Fruit fly (Drosophila melanogaster) whole organism, embryonic: ENCODE data around the gene Eig71Eg.

Source experiments
- Atf6 ChIP-seq: fragments of 200-800 bp; sonication (Bioruptor generic); IDR thresholded peaks from 2 replicates; pipeline ENCODE4 v1.3.6; 2022; ENCODE audit warnings: missing biosample characterization, missing genetic modification characterization
- Blimp-1 ChIP-seq: fragments of 200-800 bp; sonication (Bioruptor generic); optimal IDR thresholded peaks from 3 replicates; lab custom pipeline; 2018; ENCODE audit warnings: missing biosample characterization, missing genetic modification characterization, mild to moderate bottlenecking, moderate library complexity, missing genetic modification reagents
- CG10543 ChIP-seq: fragments of 200-800 bp; sonication (Bioruptor generic); optimal IDR thresholded peaks from 3 replicates; lab custom pipeline; 2017; ENCODE audit warnings: missing biosample characterization, mild to moderate bottlenecking, missing genetic modification characterization, moderate library complexity
- CG11504 ChIP-seq: fragments of 200-800 bp; sonication (Bioruptor generic); optimal IDR thresholded peaks from 3 replicates; lab custom pipeline; 2019; ENCODE audit warnings: missing biosample characterization, mild to moderate bottlenecking, missing genetic modification characterization, moderate library complexity
- CG12391 ChIP-seq: fragments of 200-800 bp; sonication (Bioruptor generic); optimal IDR thresholded peaks from 3 replicates; lab custom pipeline; 2018; ENCODE audit warnings: missing biosample characterization, mild to moderate bottlenecking, missing genetic modification characterization, moderate library complexity
- CG13296 ChIP-seq: fragments of 200-800 bp; sonication (Bioruptor generic); optimal IDR thresholded peaks from 3 replicates; lab custom pipeline; 2018; ENCODE audit warnings: missing biosample characterization, mild to moderate bottlenecking, missing genetic modification characterization
- CG14667 ChIP-seq: fragments of 200-800 bp; sonication (Bioruptor generic); IDR thresholded peaks from 2 replicates; pipeline ENCODE4 v1.3.6; 2022; ENCODE audit warnings: missing biosample characterization, missing genetic modification characterization
- CG16779 ChIP-seq: fragments of 200-800 bp; sonication (Bioruptor generic); IDR thresholded peaks from 2 replicates; pipeline ENCODE4 v1.3.6; 2022; ENCODE audit warnings: missing biosample characterization, missing genetic modification characterization
- CG17359 ChIP-seq: fragments of 200-800 bp; sonication (Bioruptor generic); optimal IDR thresholded peaks from 3 replicates; lab custom pipeline; 2018; ENCODE audit warnings: missing biosample characterization, mild to moderate bottlenecking, missing genetic modification characterization, moderate library complexity
- CG18619 ChIP-seq: fragments of 200-800 bp; sonication (Bioruptor generic); optimal IDR thresholded peaks from 3 replicates; lab custom pipeline; 2017; ENCODE audit warnings: missing biosample characterization, mild to moderate bottlenecking, missing genetic modification characterization
- CG2120 ChIP-seq: fragments of 200-800 bp; sonication (Bioruptor generic); optimal IDR thresholded peaks from 3 replicates; lab custom pipeline; 2016; ENCODE audit warnings: missing biosample characterization, missing genetic modification characterization
- CG31388 ChIP-seq: fragments of 200-800 bp; sonication (Bioruptor generic); optimal IDR thresholded peaks from 2 replicates; lab custom pipeline; 2016; ENCODE audit warnings: missing biosample characterization, missing genetic modification characterization
- CG3163 ChIP-seq: fragments of 200-800 bp; sonication (Bioruptor generic); optimal IDR thresholded peaks from 3 replicates; lab custom pipeline; 2016; ENCODE audit warnings: missing biosample characterization, missing genetic modification characterization
- CG33213 ChIP-seq: fragments of 200-800 bp; sonication (Bioruptor generic); optimal IDR thresholded peaks from 3 replicates; lab custom pipeline; 2016; ENCODE audit warnings: missing biosample characterization, missing genetic modification characterization
- CG34376 ChIP-seq: fragments of 200-800 bp; sonication (Bioruptor generic); optimal IDR thresholded peaks from 2 replicates; lab custom pipeline; 2018; ENCODE audit warnings: missing biosample characterization, mild to moderate bottlenecking, missing genetic modification characterization
- CG3726 ChIP-seq: fragments of 200-800 bp; sonication (Bioruptor generic); IDR thresholded peaks from 3 replicates; pipeline ENCODE4, ENCODE4 v1.3.6; 2022; ENCODE audit warnings: missing biosample characterization, missing genetic modification characterization
- CG4820 ChIP-seq: fragments of 200-800 bp; sonication (Bioruptor generic); optimal IDR thresholded peaks from 3 replicates; lab custom pipeline; 2016; ENCODE audit warnings: missing biosample characterization, missing genetic modification characterization
- CG5180 ChIP-seq: fragments of 200-800 bp; sonication (Bioruptor generic); optimal IDR thresholded peaks from 3 replicates; lab custom pipeline; 2017; ENCODE audit warnings: missing biosample characterization, missing genetic modification characterization, mild to moderate bottlenecking, moderate library complexity, missing genetic modification reagents
- CG6765 ChIP-seq: fragments of 200-800 bp; sonication (Bioruptor generic); optimal IDR thresholded peaks from 3 replicates; lab custom pipeline; 2017; ENCODE audit warnings: missing biosample characterization, mild to moderate bottlenecking, missing genetic modification characterization
- CG8944 ChIP-seq: fragments of 200-800 bp; sonication (Bioruptor generic); optimal IDR thresholded peaks from 3 replicates; lab custom pipeline; 2016; ENCODE audit warnings: missing biosample characterization, missing genetic modification characterization
- CG9797 ChIP-seq: fragments of 200-800 bp; sonication (Bioruptor generic); optimal IDR thresholded peaks from 3 replicates; lab custom pipeline; 2018; ENCODE audit warnings: missing biosample characterization, mild to moderate bottlenecking, missing genetic modification characterization
- Doc2 ChIP-seq: fragments of 200-800 bp; sonication (Bioruptor generic); IDR thresholded peaks from 2 replicates; pipeline ENCODE4 v1.3.6; 2022; ENCODE audit warnings: missing biosample characterization, missing genetic modification characterization
- Drgx ChIP-seq: fragments of 200-800 bp; sonication (Bioruptor generic); IDR thresholded peaks from 2 replicates; pipeline ENCODE4 v1.3.6; 2022; ENCODE audit warnings: missing biosample characterization, missing genetic modification characterization
- Elba2 ChIP-seq: fragments of 200-800 bp; sonication (Bioruptor generic); optimal IDR thresholded peaks from 3 replicates; lab custom pipeline; 2016; ENCODE audit warnings: missing biosample characterization, missing genetic modification characterization
- Mad ChIP-seq: fragments of 200-800 bp; sonication (Bioruptor generic); optimal IDR thresholded peaks from 2 replicates; lab custom pipeline; 2016; ENCODE audit warnings: missing biosample characterization, missing genetic modification characterization
- Mes4 ChIP-seq: fragments of 200-800 bp; sonication (Bioruptor generic); optimal IDR thresholded peaks from 2 replicates; lab custom pipeline; 2016; ENCODE audit warnings: missing biosample characterization, missing genetic modification characterization
- Ravus ChIP-seq: fragments of 200-800 bp; sonication (Bioruptor generic); IDR thresholded peaks from 2 replicates; pipeline ENCODE4 v1.3.6; 2022; ENCODE audit warnings: missing biosample characterization, missing genetic modification characterization
- Rfx ChIP-seq: fragments of 200-800 bp; sonication (Bioruptor generic); IDR thresholded peaks from 2 replicates; pipeline ENCODE4 v1.3.6; 2022; ENCODE audit warnings: missing biosample characterization, missing genetic modification characterization
- Stat92E ChIP-seq, 3 experiments: fragments of >200 bp in 2 of 3; fragments of 200-800 bp in 1 of 3; sonication (Bioruptor generic) in 1 of 3; optimal IDR thresholded peaks; 2 replicates each; lab custom pipeline; 2017 to 2019; ENCODE audit warnings: missing biosample characterization in 3 of 3, missing genetic modification characterization in 3 of 3, mild to moderate bottlenecking in 1 of 3, moderate library complexity in 1 of 3
- ab ChIP-seq: fragments of 200-800 bp; sonication (Bioruptor generic); optimal IDR thresholded peaks from 2 replicates; lab custom pipeline; 2016; ENCODE audit warnings: missing biosample characterization, missing genetic modification characterization
- ac ChIP-seq: fragments of 200-800 bp; sonication (Bioruptor generic); optimal IDR thresholded peaks from 3 replicates; lab custom pipeline; 2017; ENCODE audit warnings: missing biosample characterization, mild to moderate bottlenecking, missing genetic modification characterization
- aop ChIP-seq: fragments of 200-800 bp; sonication (Bioruptor generic); IDR thresholded peaks from 2 replicates; pipeline ENCODE4 v1.3.6; 2022; ENCODE audit warnings: missing biosample characterization, missing genetic modification characterization
- ato ChIP-seq: fragments of 200-800 bp; sonication (Bioruptor generic); IDR thresholded peaks from 2 replicates; pipeline ENCODE4 v1.3.6; 2022; ENCODE audit warnings: missing biosample characterization, missing genetic modification characterization; ENCODE audit not compliant: partially characterized antibody
- az2 ChIP-seq: fragments of 200-800 bp; sonication (Bioruptor generic); optimal IDR thresholded peaks from 3 replicates; lab custom pipeline; 2016; ENCODE audit warnings: missing biosample characterization, missing genetic modification characterization
- bbx ChIP-seq: fragments of 200-800 bp; sonication (Bioruptor generic); IDR thresholded peaks from 2 replicates; pipeline ENCODE4 v1.3.6; 2022; ENCODE audit warnings: missing biosample characterization, missing genetic modification characterization; ENCODE audit not compliant: partially characterized antibody
- dimm ChIP-seq: fragments of 200-800 bp; sonication (Bioruptor generic); IDR thresholded peaks from 2 replicates; pipeline ENCODE4 v1.3.6; 2022; ENCODE audit warnings: missing biosample characterization, missing genetic modification characterization
- dpn ChIP-seq, 2 experiments: fragments of 200-800 bp; sonication (Bioruptor generic); optimal IDR thresholded peaks; 3 replicates each; lab custom pipeline; 2016; ENCODE audit warnings: missing biosample characterization in 2 of 2, missing genetic modification characterization in 2 of 2
- ewg ChIP-seq: fragments of 200-800 bp; sonication (Bioruptor generic); optimal IDR thresholded peaks from 3 replicates; lab custom pipeline; 2017; ENCODE audit warnings: mild to moderate bottlenecking, missing biosample characterization, missing genetic modification reagents, missing genetic modification characterization
- fd102C ChIP-seq: fragments of 200-800 bp; sonication (Bioruptor generic); optimal IDR thresholded peaks from 2 replicates; lab custom pipeline; 2018; ENCODE audit warnings: missing biosample characterization, mild to moderate bottlenecking, missing genetic modification characterization, moderate library complexity
- jumu ChIP-seq: fragments of 200-800 bp; sonication (Bioruptor generic); optimal IDR thresholded peaks from 3 replicates; lab custom pipeline; 2016; ENCODE audit warnings: missing biosample characterization, missing genetic modification characterization
- kah ChIP-seq: fragments of 200-800 bp; sonication (Bioruptor generic); optimal IDR thresholded peaks from 2 replicates; lab custom pipeline; 2018; ENCODE audit warnings: missing biosample characterization, mild to moderate bottlenecking, missing genetic modification characterization
- nom ChIP-seq: fragments of 200-800 bp; sonication (Bioruptor generic); optimal IDR thresholded peaks from 2 replicates; lab custom pipeline; 2017; ENCODE audit warnings: missing biosample characterization, missing genetic modification characterization, mild to moderate bottlenecking, moderate library complexity, missing genetic modification reagents
- oc ChIP-seq: fragments of 200-800 bp; sonication (Bioruptor generic); optimal IDR thresholded peaks from 2 replicates; lab custom pipeline; 2018; ENCODE audit warnings: missing biosample characterization, mild to moderate bottlenecking, missing genetic modification characterization, moderate library complexity
- odd ChIP-seq: fragments of 200-800 bp; sonication (Bioruptor generic); optimal IDR thresholded peaks from 2 replicates; lab custom pipeline; 2017; ENCODE audit warnings: missing biosample characterization, mild to moderate bottlenecking, missing genetic modification characterization
- slp2 ChIP-seq: fragments of 200-800 bp; sonication (Bioruptor generic); optimal IDR thresholded peaks from 2 replicates; lab custom pipeline; 2016; ENCODE audit warnings: missing biosample characterization, missing genetic modification characterization
- sr ChIP-seq: fragments of 200-800 bp; sonication (Bioruptor generic); IDR thresholded peaks from 3 replicates; pipeline ENCODE4 v1.3.6; 2022; ENCODE audit warnings: missing biosample characterization, missing genetic modification characterization
- ssp ChIP-seq: fragments of 200-800 bp; sonication (Bioruptor generic); IDR thresholded peaks from 2 replicates; pipeline ENCODE4 v1.3.6; 2022; ENCODE audit warnings: missing biosample characterization, missing genetic modification characterization
- stc ChIP-seq: fragments of 200-800 bp; sonication (Bioruptor generic); IDR thresholded peaks from 2 replicates; pipeline ENCODE4 v1.3.6; 2022; ENCODE audit warnings: missing biosample characterization, missing genetic modification characterization
- toy ChIP-seq: fragments of 200-800 bp; sonication (Bioruptor generic); IDR thresholded peaks from 2 replicates; pipeline ENCODE4 v1.3.6; 2022; ENCODE audit warnings: missing biosample characterization, missing genetic modification characterization
- vfl ChIP-seq: fragments of 200-800 bp; sonication (Bioruptor generic); optimal IDR thresholded peaks from 2 replicates; lab custom pipeline; 2016; ENCODE audit warnings: missing biosample characterization, missing genetic modification characterization

Eig71Eg gene

dm6 chr3L:15699626-15700337, 42.4 kb downstream of the Eig71Eg start, which contains the start of gene comm2 (continued):
- no peak for TF ChIP-seq CG14667 (GFP tag; lab: Robert Waterston, UW)
- no peak for TF ChIP-seq CG11504 (tag; lab: Kevin White, UChicago)
- TF ChIP-seq CG17359 (tag; lab: Kevin White, UChicago): no peak
- TF ChIP-seq Blimp-1: peak; percentile 84
- TF ChIP-seq ato (GFP tag; lab: Robert Waterston, UW): no peak
- TF ChIP-seq slp2 (GFP tag; lab: Kevin White, UChicago): no peak
- TF ChIP-seq CG4820 (GFP tag; lab: Kevin White, UChicago): no peak
- TF ChIP-seq CG6765 (GFP tag; lab: Kevin White, UChicago): no peak
- no peak for TF ChIP-seq CG16779 (GFP tag; lab: Robert Waterston, UW)
- TF ChIP-seq CG2120: no peak
- TF ChIP-seq az2 (GFP tag; lab: Kevin White, UChicago): no peak
- no peak for TF ChIP-seq CG18619
- no peak for TF ChIP-seq odd
- TF ChIP-seq sr: no peak
- TF ChIP-seq CG13296 (GFP tag; lab: Kevin White, UChicago): no peak
- peak; percentile 22 for TF ChIP-seq nom (GFP tag; lab: Kevin White, UChicago)
- TF ChIP-seq Mad (GFP tag; lab: Kevin White, UChicago): peak; percentile 14
- TF ChIP-seq aop (GFP tag; lab: Robert Waterston, UW): peak; percentile 19; the same call in 1 of the 2 replicates
- no peak for TF ChIP-seq CG3726 (GFP tag; lab: Robert Waterston, UW)
- no peak for TF ChIP-seq ewg (GFP tag; lab: Kevin White, UChicago)
- TF ChIP-seq ab (GFP tag; lab: Kevin White, UChicago): no peak
- no peak for TF ChIP-seq Rfx (GFP tag; lab: Robert Waterston, UW)
- TF ChIP-seq stc (GFP tag; lab: Robert Waterston, UW): no peak; the same call in 1 of the 2 replicates
- no peak for TF ChIP-seq Ravus (GFP tag; lab: Robert Waterston, UW)
- no peak for TF ChIP-seq ssp
- no peak for TF ChIP-seq toy (GFP tag; lab: Robert Waterston, UW)
- no peak for TF ChIP-seq CG31388 (GFP tag; lab: Kevin White, UChicago)
- TF ChIP-seq CG5180: peak; percentile 30
- no peak for TF ChIP-seq CG3163 (GFP tag; lab: Kevin White, UChicago)
- TF ChIP-seq ac (GFP tag; lab: Kevin White, UChicago): no peak
- no peak for TF ChIP-seq CG10543 (GFP tag; lab: Kevin White, UChicago)
- TF ChIP-seq fd102C (GFP tag; lab: Kevin White, UChicago): no peak
- TF ChIP-seq Mes4 (GFP tag; lab: Kevin White, UChicago): no peak
- no peak for TF ChIP-seq jumu (GFP tag; lab: Kevin White, UChicago)
- TF ChIP-seq Elba2 (GFP tag; lab: Kevin White, UChicago): no peak
- TF ChIP-seq dimm (GFP tag; lab: Robert Waterston, UW): no peak
- TF ChIP-seq kah: no peak
- TF ChIP-seq CG33213 (GFP tag; lab: Kevin White, UChicago): no peak
- TF ChIP-seq dpn (GFP tag; optimal IDR thresholded peaks at IDR 0.05; lab: Kevin White, UChicago): no peak
- TF ChIP-seq Atf6 (GFP tag; lab: Robert Waterston, UW): no peak
- no peak for TF ChIP-seq CG9797 (GFP tag; lab: Kevin White, UChicago)
- 0 out of 2 replicates have a peak, but pooled peaks have one; percentile 29 for TF ChIP-seq Drgx (GFP tag; lab: Robert Waterston, UW)
- TF ChIP-seq Stat92E (GFP tag; optimal IDR thresholded peaks at IDR 0.05; lab: Kevin White, UChicago): peak in 1 of 3 experiments; percentile 9
- TF ChIP-seq bbx (GFP tag; lab: Robert Waterston, UW): peak; percentile 70
- peak; percentile 52 for TF ChIP-seq oc (tag; lab: Kevin White, UChicago)
- TF ChIP-seq Doc2: no peak
- TF ChIP-seq CG12391 (tag; lab: Kevin White, UChicago): no peak
- TF ChIP-seq CG34376: no peak
- TF ChIP-seq CG8944: no peak
- no peak for TF ChIP-seq vfl (GFP tag; lab: Kevin White, UChicago)
